Worm (Caenorhabditis elegans): ENCODE results near the gene faah-6.

Gene faah-6

DNA sequence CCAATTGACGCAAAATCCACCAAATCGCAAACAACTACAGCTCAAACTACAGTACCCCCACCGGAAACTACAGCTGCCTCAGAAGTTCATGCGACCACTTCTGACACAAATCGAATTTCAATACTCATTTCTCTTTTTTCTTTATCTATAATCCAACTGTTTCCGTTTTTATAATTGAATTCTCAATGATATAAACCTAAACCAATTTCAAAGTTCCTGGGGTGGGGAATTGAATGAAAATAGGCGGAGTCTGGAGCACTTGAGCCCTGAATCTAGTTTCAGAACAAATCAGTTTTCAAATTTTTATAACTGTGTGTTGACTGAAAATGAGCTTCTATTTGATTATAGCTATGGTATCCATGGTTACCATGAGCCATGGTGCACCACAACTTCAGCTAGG lies 46.0 kb downstream of the faah-6 start, which contains the start of gene Y41C4A.6:
Gene Y41C4A.6 (plus strand): TSS at position 301 of the 400 bp plus-strand sequence.
- no peak for TF ChIP-seq unc-39 (tag; optimal IDR thresholded peaks at IDR 0.05)
- TF ChIP-seq mdl-1 (tag; optimal IDR thresholded peaks at IDR 0.05) = no peak
- no peak for TF ChIP-seq nhr-237 (tag; optimal IDR thresholded peaks at IDR 0.05)
- no peak for TF ChIP-seq nhr-76 (tag; optimal IDR thresholded peaks at IDR 0.05)
- no peak for TF ChIP-seq ZK546.5 (tag; optimal IDR thresholded peaks at IDR 0.05)

DNA sequence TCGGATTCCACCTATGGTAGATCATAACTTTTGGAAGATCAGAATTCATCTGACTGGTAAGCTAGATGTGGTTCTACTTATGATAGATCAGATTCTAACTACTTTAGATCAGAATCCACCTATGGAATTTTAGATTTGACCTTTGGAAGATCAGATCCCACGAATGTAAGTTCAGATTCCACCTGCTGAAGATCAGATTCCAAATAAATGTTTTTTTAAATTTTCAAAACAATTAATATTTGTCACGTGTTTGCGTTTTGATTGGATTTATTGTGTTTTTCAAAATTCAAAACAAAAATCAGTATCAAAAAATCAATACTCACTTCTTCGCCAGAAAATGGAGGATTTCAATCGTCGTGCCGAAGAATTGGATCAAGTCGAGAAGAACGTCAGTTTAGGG lies 48.3 kb downstream of the faah-6 start, which contains the start of gene Y41C4A.7:
Gene Y41C4A.7 (plus strand): TSS at position 301 of the 400 bp plus-strand sequence.
- no peak for TF ChIP-seq sea-2 (GFP tag; optimal IDR thresholded peaks at IDR 0.05)
- TF ChIP-seq ceh-28 (tag; optimal IDR thresholded peaks at IDR 0.05) = no peak
- TF ChIP-seq ceh-82 (tag; optimal IDR thresholded peaks at IDR 0.05) = no peak
- TF ChIP-seq fkh-10 (GFP tag; optimal IDR thresholded peaks at IDR 0.05) = no peak
- TF ChIP-seq R02D3.7 (tag; optimal IDR thresholded peaks at IDR 0.05) = no peak
- TF ChIP-seq nhr-25 (tag; optimal IDR thresholded peaks at IDR 0.05) = no peak
- no peak for TF ChIP-seq egl-27 (tag; optimal IDR thresholded peaks at IDR 0.05)
- TF ChIP-seq nhr-43 (tag; optimal IDR thresholded peaks at IDR 0.05; ENCODE audit: poor library complexity, severe bottlenecking) = no peak
- no peak for TF ChIP-seq eor-1 (tag; optimal IDR thresholded peaks at IDR 0.05)
- TF ChIP-seq lsy-12 (tag; optimal IDR thresholded peaks at IDR 0.05) = no peak
- TF ChIP-seq nhr-12 (tag; optimal IDR thresholded peaks at IDR 0.05) = no peak
- TF ChIP-seq elt-3 (tag; optimal IDR thresholded peaks at IDR 0.05) = no peak
- TF ChIP-seq ceh-16 (tag; optimal IDR thresholded peaks at IDR 0.05) = no peak
- no peak for TF ChIP-seq unc-39 (tag; optimal IDR thresholded peaks at IDR 0.05)
- no peak for TF ChIP-seq nhr-76 (tag; optimal IDR thresholded peaks at IDR 0.05)
- TF ChIP-seq elt-2 (tag; optimal IDR thresholded peaks at IDR 0.05) = no peak
- no peak for TF ChIP-seq nhr-28 (tag; optimal IDR thresholded peaks at IDR 0.05)
- no peak for TF ChIP-seq mdl-1 (tag; optimal IDR thresholded peaks at IDR 0.05)
- TF ChIP-seq pha-4 (tag; optimal IDR thresholded peaks at IDR 0.05) = no peak
- no peak for TF ChIP-seq ztf-4 (tag; optimal IDR thresholded peaks at IDR 0.05)

DNA sequence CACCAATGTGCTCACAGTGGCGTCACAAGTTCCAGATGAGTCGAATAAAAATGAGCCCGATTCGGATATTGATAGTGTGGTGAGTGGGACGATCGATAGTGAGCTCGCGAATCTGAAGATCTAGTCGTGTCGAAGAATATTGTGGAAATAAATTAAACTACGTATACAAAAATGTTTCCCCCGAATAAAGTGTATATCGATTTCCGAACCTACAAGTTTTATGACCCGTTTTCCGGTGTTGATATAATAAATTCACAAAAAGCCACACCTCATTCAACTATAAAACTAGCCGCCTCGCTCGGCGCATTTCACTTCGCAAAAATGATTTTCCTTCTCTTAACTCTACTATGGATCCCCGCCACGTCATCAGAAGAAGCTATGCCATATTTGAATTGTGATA lies 49.7 kb downstream of the faah-6 start, which contains the start of gene pqn-84:
Gene pqn-84 (plus strand): TSS at position 301 of the 400 bp plus-strand sequence.
- TF ChIP-seq tbx-2 (tag; optimal IDR thresholded peaks at IDR 0.05) = no peak

ce11 chrIII:11701863-11702262 lies 51.6 kb downstream of the faah-6 start:
- TF ChIP-seq elt-3 (tag; optimal IDR thresholded peaks at IDR 0.05) = no peak
- TF ChIP-seq egl-5 (tag; optimal IDR thresholded peaks at IDR 0.05) = no peak
- TF ChIP-seq ztf-4 (tag; optimal IDR thresholded peaks at IDR 0.05) = no peak
- TF ChIP-seq ZK546.5 (tag; optimal IDR thresholded peaks at IDR 0.05) = no peak
- no peak for TF ChIP-seq elt-2 (tag; optimal IDR thresholded peaks at IDR 0.05)
- no peak for TF ChIP-seq snpc-4 (tag; optimal IDR thresholded peaks at IDR 0.05)
- TF ChIP-seq egl-27 (tag; optimal IDR thresholded peaks at IDR 0.05) = no peak
- TF ChIP-seq elt-1 (tag; optimal IDR thresholded peaks at IDR 0.05) = no peak
- no peak for TF ChIP-seq skn-1 (tag; optimal IDR thresholded peaks at IDR 0.05)
- TF ChIP-seq aly-2 (tag; optimal IDR thresholded peaks at IDR 0.05) = no peak
- TF ChIP-seq lin-39 (tag; optimal IDR thresholded peaks at IDR 0.05) = no peak
- TF ChIP-seq mdl-1 (tag; optimal IDR thresholded peaks at IDR 0.05) = no peak
- TF ChIP-seq R02D3.7 (tag; optimal IDR thresholded peaks at IDR 0.05) = no peak
- TF ChIP-seq mml-1 (tag; optimal IDR thresholded peaks at IDR 0.05) = no peak
- TF ChIP-seq ztf-11 (tag; optimal IDR thresholded peaks at IDR 0.05) = no peak

DNA sequence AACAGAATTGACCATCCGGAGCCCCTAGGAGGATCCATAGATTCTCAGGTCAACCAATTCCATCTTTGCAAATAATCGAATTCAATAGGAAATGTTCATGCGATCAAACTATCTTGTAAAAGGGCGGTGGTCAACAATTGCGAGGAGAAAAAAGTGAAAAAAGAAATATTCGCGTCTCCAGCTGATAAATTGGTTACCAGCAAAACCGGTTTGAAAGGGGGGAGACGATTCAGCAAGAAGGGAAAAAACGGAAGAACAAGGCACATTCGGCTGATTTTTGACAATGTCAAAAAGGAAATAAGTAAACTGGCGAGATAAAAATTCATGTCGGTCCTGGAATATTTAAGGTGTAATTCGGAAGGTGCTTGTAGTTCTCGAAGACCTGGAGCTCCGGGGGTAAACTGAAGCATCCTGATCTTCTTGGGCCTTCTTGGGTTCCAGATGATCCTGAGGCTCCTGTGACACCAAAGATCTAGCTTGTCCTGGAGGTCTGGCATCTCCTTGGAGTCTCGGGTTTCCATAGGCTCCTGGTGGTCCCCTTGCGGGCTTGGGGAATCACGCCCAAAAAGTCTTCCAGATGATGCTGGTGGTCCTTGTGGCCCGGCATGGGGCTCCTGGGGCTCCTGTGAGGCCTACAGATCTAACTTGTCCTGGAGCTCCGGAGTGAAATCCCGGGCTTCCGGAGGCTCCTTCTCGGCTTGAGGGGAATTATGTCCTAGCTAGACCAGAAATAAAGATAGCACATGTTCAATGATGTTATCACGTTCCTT lies 52.9 kb downstream of the faah-6 start:
- TF ChIP-seq ceh-16 (tag; optimal IDR thresholded peaks at IDR 0.05) = no peak
- TF ChIP-seq daf-12 (tag; optimal IDR thresholded peaks at IDR 0.05) = no peak
- no peak for TF ChIP-seq hmg-11 (tag; optimal IDR thresholded peaks at IDR 0.05)
- TF ChIP-seq jun-1 (tag; optimal IDR thresholded peaks at IDR 0.05) = no peak
- no peak for TF ChIP-seq nhr-11 (tag; optimal IDR thresholded peaks at IDR 0.05)
- TF ChIP-seq lin-39 (tag; optimal IDR thresholded peaks at IDR 0.05) = no peak
- TF ChIP-seq unc-39 (tag; optimal IDR thresholded peaks at IDR 0.05) = no peak
- no peak for TF ChIP-seq R02D3.7 (tag; optimal IDR thresholded peaks at IDR 0.05)
- no peak for TF ChIP-seq nhr-76 (tag; optimal IDR thresholded peaks at IDR 0.05)
- TF ChIP-seq nhr-25 (tag; optimal IDR thresholded peaks at IDR 0.05) = no peak
- no peak for TF ChIP-seq nhr-77 (tag; optimal IDR thresholded peaks at IDR 0.05)
- no peak for TF ChIP-seq lin-15B (tag; optimal IDR thresholded peaks at IDR 0.05)
- no peak for TF ChIP-seq egl-5 (tag; optimal IDR thresholded peaks at IDR 0.05)
- TF ChIP-seq nfya-1 (tag; optimal IDR thresholded peaks at IDR 0.05; ENCODE audit: insufficient read depth) = no peak
- TF ChIP-seq pha-4 (tag; optimal IDR thresholded peaks at IDR 0.05) = no peak
- TF ChIP-seq snpc-4 (tag; optimal IDR thresholded peaks at IDR 0.05) = no peak
- TF ChIP-seq zag-1 (tag; optimal IDR thresholded peaks at IDR 0.05) = no peak
- TF ChIP-seq tbx-2 (tag; optimal IDR thresholded peaks at IDR 0.05) = no peak
